Fruit fly (Drosophila melanogaster): Measurements from ENCODE around the gene AnxB11.

AnxB11 gene

dm6 chrX:16422466-16423124, 530 bp upstream of the AnxB11 start, which contains the start of gene hang (continued):
- no peak for TF ChIP-seq CG12104 (GFP tag; optimal IDR thresholded peaks at IDR 0.05)
- TF ChIP-seq row (GFP tag; IDR thresholded peaks at IDR 0.05): peak; percentile 58
- peak; percentile 73 for TF ChIP-seq CG9932 (GFP tag; IDR thresholded peaks at IDR 0.05)
- TF ChIP-seq CG5953 (GFP tag; IDR thresholded peaks at IDR 0.05): no peak
- TF ChIP-seq CG6689 (GFP tag; IDR thresholded peaks at IDR 0.05): no peak
- no peak for TF ChIP-seq tll (GFP tag; optimal IDR thresholded peaks at IDR 0.05)
- peak; percentile 45; the same call in 1 of the 3 replicates for TF ChIP-seq ken (GFP tag; IDR thresholded peaks at IDR 0.05)
- TF ChIP-seq CG6683 (GFP tag; optimal IDR thresholded peaks at IDR 0.05): no peak
- no peak for TF ChIP-seq CG18011 (GFP tag; optimal IDR thresholded peaks at IDR 0.05)
- TF ChIP-seq Dip3 (GFP tag; optimal IDR thresholded peaks at IDR 0.05): no peak
- TF ChIP-seq lola (GFP tag; optimal IDR thresholded peaks at IDR 0.05): no peak
- TF ChIP-seq CG3995 (GFP tag; optimal IDR thresholded peaks at IDR 0.05): peak; percentile 24
- no peak for TF ChIP-seq CG10366 (GFP tag; IDR thresholded peaks at IDR 0.05)
- peak; percentile 78 for TF ChIP-seq zen2 (GFP tag; IDR thresholded peaks at IDR 0.05; ENCODE audit: partially characterized antibody)
- TF ChIP-seq CG1647 (GFP tag; optimal IDR thresholded peaks at IDR 0.05): no peak
- no peak for TF ChIP-seq CG3163 (GFP tag; optimal IDR thresholded peaks at IDR 0.05)
- TF ChIP-seq CrebB (tag; optimal IDR thresholded peaks at IDR 0.05): peak; percentile 56
- TF ChIP-seq dpn (GFP tag; optimal IDR thresholded peaks at IDR 0.05): peak; percentile 28 to 36
- TF ChIP-seq unpg (GFP tag; optimal IDR thresholded peaks at IDR 0.05): peak; percentile 39
- TF ChIP-seq ttk (GFP tag; IDR thresholded peaks at IDR 0.05): no peak
- peak; percentile 39 for TF ChIP-seq Myb (GFP tag; optimal IDR thresholded peaks at IDR 0.05)
- no peak for TF ChIP-seq run (tag; optimal IDR thresholded peaks at IDR 0.05)
- TF ChIP-seq gt (GFP tag; IDR thresholded peaks at IDR 0.05): no peak
- TF ChIP-seq toy (GFP tag; IDR thresholded peaks at IDR 0.05): no peak
- TF ChIP-seq p53 (GFP tag; optimal IDR thresholded peaks at IDR 0.05): peak; percentile 14
- no peak for TF ChIP-seq CG16863 (GFP tag; optimal IDR thresholded peaks at IDR 0.05)
- TF ChIP-seq Ssrp (tag; optimal IDR thresholded peaks at IDR 0.05): no peak
- no peak for TF ChIP-seq kah (GFP tag; optimal IDR thresholded peaks at IDR 0.05)
- no peak for TF ChIP-seq bab2 (GFP tag; optimal IDR thresholded peaks at IDR 0.05)
- TF ChIP-seq vfl (GFP tag; optimal IDR thresholded peaks at IDR 0.05): no peak
- no peak for TF ChIP-seq pum (GFP tag; optimal IDR thresholded peaks at IDR 0.05)
- peak; percentile 89 for TF ChIP-seq CG6791 (GFP tag; IDR thresholded peaks at IDR 0.05; ENCODE audit: partially characterized antibody)
- TF ChIP-seq wek (GFP tag; optimal IDR thresholded peaks at IDR 0.05): peak; percentile 5
- TF ChIP-seq da (GFP tag; optimal IDR thresholded peaks at IDR 0.05): peak; percentile 4
- TF ChIP-seq CG33213 (GFP tag; optimal IDR thresholded peaks at IDR 0.05): peak; percentile 62
- TF ChIP-seq ab (GFP tag; optimal IDR thresholded peaks at IDR 0.05): no peak
- TF ChIP-seq CG34422 (GFP tag; IDR thresholded peaks at IDR 0.05): 0 out of 3 replicates have a peak, but pooled peaks have one; percentile 41
- no peak for TF ChIP-seq CG15011 (GFP tag; optimal IDR thresholded peaks at IDR 0.05)
- no peak for TF ChIP-seq CG8388 (GFP tag; optimal IDR thresholded peaks at IDR 0.05)
- peak; percentile 66 for TF ChIP-seq Antp (GFP tag; optimal IDR thresholded peaks at IDR 0.05)
- TF ChIP-seq CG11723 (GFP tag; optimal IDR thresholded peaks at IDR 0.05): no peak
- no peak for TF ChIP-seq Fer2 (tag; optimal IDR thresholded peaks at IDR 0.05)
- TF ChIP-seq seq (GFP tag; IDR thresholded peaks at IDR 0.05): no peak
- peak; percentile 80 for TF ChIP-seq knrl (GFP tag; IDR thresholded peaks at IDR 0.05; ENCODE audit: partially characterized antibody)
- TF ChIP-seq Hsf (GFP tag; optimal IDR thresholded peaks at IDR 0.05): peak; percentile 22
- peak; percentile 35 for TF ChIP-seq her (GFP tag; optimal IDR thresholded peaks at IDR 0.05)
- TF ChIP-seq Bteb2 (GFP tag; optimal IDR thresholded peaks at IDR 0.05): no peak
- TF ChIP-seq CG16779 (GFP tag; IDR thresholded peaks at IDR 0.05): 0 out of 2 replicates have a peak, but pooled peaks have one; percentile 49
- peak; percentile 58; the same call in 1 of the 3 replicates for TF ChIP-seq vnd (GFP tag; IDR thresholded peaks at IDR 0.05; ENCODE audit: partially characterized antibody)
- TF ChIP-seq ara (GFP tag; IDR thresholded peaks at IDR 0.05): no peak

Measured in whole organism, embryonic.